Worm (Caenorhabditis elegans): ENCODE data around the gene nlp-63.

DNA sequence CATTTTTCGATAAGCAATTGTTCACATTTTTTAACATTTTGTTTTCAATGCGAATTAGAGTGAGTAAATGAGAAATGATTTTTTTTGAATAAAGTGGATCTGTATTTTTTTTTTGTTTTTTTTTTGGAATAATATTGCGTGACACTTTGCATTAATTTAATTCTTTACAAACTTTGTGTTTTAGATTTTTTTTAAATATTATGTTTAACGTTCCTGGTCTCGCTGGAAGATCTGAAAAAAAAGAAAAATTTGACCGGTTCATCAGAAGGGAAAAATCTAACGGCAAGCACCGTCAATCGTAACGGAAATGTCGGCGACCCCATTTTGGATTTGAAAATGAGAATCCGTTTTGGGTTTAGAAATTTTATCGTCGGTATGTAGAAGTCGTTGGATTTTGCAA, 34.2 kb downstream of the nlp-63 start, which contains the start of gene cdc-25.4:
- TF ChIP-seq pqm-1 (tag; optimal IDR thresholded peaks at IDR 0.05): no peak
- no peak for TF ChIP-seq gmeb-2 (tag; optimal IDR thresholded peaks at IDR 0.05)
- TF ChIP-seq elt-4 (tag; optimal IDR thresholded peaks at IDR 0.05): no peak
- TF ChIP-seq pat-9 (tag; optimal IDR thresholded peaks at IDR 0.05): no peak
- TF ChIP-seq unc-86 (tag; optimal IDR thresholded peaks at IDR 0.05): no peak
- TF ChIP-seq unc-55 (GFP tag; optimal IDR thresholded peaks at IDR 0.05): no peak
- TF ChIP-seq lim-6 (tag; optimal IDR thresholded peaks at IDR 0.05): no peak
- no peak for TF ChIP-seq ama-1 (optimal IDR thresholded peaks at IDR 0.05)
- no peak for TF ChIP-seq odd-2 (tag; optimal IDR thresholded peaks at IDR 0.05)
- no peak for TF ChIP-seq tbx-2 (tag; optimal IDR thresholded peaks at IDR 0.05)
- no peak for TF ChIP-seq zip-5 (tag; optimal IDR thresholded peaks at IDR 0.05)
- TF ChIP-seq dve-1 (tag; optimal IDR thresholded peaks at IDR 0.05): no peak
- TF ChIP-seq pha-4 (tag; optimal IDR thresholded peaks at IDR 0.05): no peak
